Worm (Caenorhabditis elegans): ENCODE data around the gene F07C3.16.

ce11 chrV:9207377-9207776 is 50.0 kb downstream of the F07C3.16 start, which contains the start of gene inx-10:
- TF ChIP-seq somi-1 (GFP tag; optimal IDR thresholded peaks at IDR 0.05) (no peak), ztf-26 (tag; optimal IDR thresholded peaks at IDR 0.05) (no peak), hsf-1 (GFP tag; IDR thresholded peaks at IDR 0.05) (no peak), ets-4 (GFP tag; optimal IDR thresholded peaks at IDR 0.05) (no peak), F49E8.2 (tag; optimal IDR thresholded peaks at IDR 0.05; ENCODE audit: insufficient read depth) (no peak), bed-1 (GFP tag; IDR thresholded peaks at IDR 0.05) (no peak), aptf-2 (GFP tag; conservative IDR thresholded peaks at IDR 0.05) (no peak), ama-1 (optimal IDR thresholded peaks at IDR 0.05) (no peak), ama-1 (GFP tag; optimal IDR thresholded peaks at IDR 0.05) (no peak), dpl-1 (GFP tag; optimal IDR thresholded peaks at IDR 0.05) (no peak), lin-35 (GFP tag; optimal IDR thresholded peaks at IDR 0.05) (no peak)
